Worm (Caenorhabditis elegans): ENCODE measurements around the gene M01H9.10.

ce11 chrIV:4449843-4450242, 30.1 kb downstream of the M01H9.10 start:
- TF ChIP-seq ama-1 (optimal IDR thresholded peaks at IDR 0.05) (no peak), ref-2 (tag; optimal IDR thresholded peaks at IDR 0.05) (no peak), ceh-34 (tag; optimal IDR thresholded peaks at IDR 0.05) (no peak), nhr-11 (tag; optimal IDR thresholded peaks at IDR 0.05) (no peak), rnt-1 (tag; optimal IDR thresholded peaks at IDR 0.05) (no peak)

Measured in whole organism, late embryonic.